Fruit fly (Drosophila melanogaster) whole organism, prepupa: ENCODE results near the gene ETHR.

Source experiments
- CG15336 ChIP-seq: fragments of 200-800 bp; sonication (Bioruptor generic); IDR thresholded peaks from 2 replicates; pipeline ENCODE4 v1.3.6; 2022; ENCODE audit warnings: missing biosample characterization, missing genetic modification characterization
- CG34406 ChIP-seq: fragments of 200-800 bp; sonication (Bioruptor generic); optimal IDR thresholded peaks from 3 replicates; lab custom pipeline; 2016; ENCODE audit warnings: missing biosample characterization, missing genetic modification characterization
- CG6276 ChIP-seq: fragments of 200-800 bp; sonication (Bioruptor generic); optimal IDR thresholded peaks from 2 replicates; lab custom pipeline; 2017; ENCODE audit warnings: missing biosample characterization, mild to moderate bottlenecking, missing genetic modification characterization
- CG6808 ChIP-seq: fragments of 200-800 bp; sonication (Bioruptor generic); optimal IDR thresholded peaks from 3 replicates; lab custom pipeline; 2017; ENCODE audit warnings: missing biosample characterization, missing genetic modification characterization, mild to moderate bottlenecking, moderate library complexity, missing genetic modification reagents
- CG9139 ChIP-seq: fragments of 200-800 bp; sonication (Bioruptor generic); optimal IDR thresholded peaks from 3 replicates; lab custom pipeline; 2017; ENCODE audit warnings: missing biosample characterization, mild to moderate bottlenecking, missing genetic modification characterization
- Eip75B ChIP-seq: fragments of 200-800 bp; sonication (Bioruptor generic); optimal IDR thresholded peaks from 3 replicates; lab custom pipeline; 2016; ENCODE audit warnings: missing biosample characterization, missing genetic modification characterization
- Ets96B ChIP-seq: fragments of 200-800 bp; optimal IDR thresholded peaks from 2 replicates; lab custom pipeline; 2019; ENCODE audit warnings: missing biosample characterization, mild to moderate bottlenecking, missing genetic modification characterization, moderate library complexity
- Lpt ChIP-seq: fragments of 200-800 bp; sonication (Bioruptor generic); optimal IDR thresholded peaks from 3 replicates; lab custom pipeline; 2016; ENCODE audit warnings: missing biosample characterization, missing genetic modification characterization
- achi ChIP-seq: fragments of 200-800 bp; sonication (Bioruptor generic); optimal IDR thresholded peaks from 3 replicates; lab custom pipeline; 2016; ENCODE audit warnings: missing biosample characterization, missing genetic modification characterization
- acj6 ChIP-seq: fragments of 200-800 bp; sonication (Bioruptor generic); optimal IDR thresholded peaks from 3 replicates; lab custom pipeline; 2016; ENCODE audit warnings: missing biosample characterization, missing genetic modification characterization
- svp ChIP-seq: fragments of 200-800 bp; sonication (Bioruptor generic); peaks from one replicate; lab custom pipeline; 2016; ENCODE audit warnings: missing biosample characterization, missing genetic modification characterization

- TF ChIP-seq Lpt (GFP tag; lab: Kevin White, UChicago), result no peak
- TF ChIP-seq CG6808 (GFP tag; lab: Kevin White, UChicago), result no peak
- no peak for TF ChIP-seq CG15336 (GFP tag; lab: Robert Waterston, UW)
- TF ChIP-seq CG9139 (GFP tag; lab: Kevin White, UChicago), result no peak
- TF ChIP-seq Ets96B (tag; lab: Kevin White, UChicago), result no peak
- no peak for TF ChIP-seq Eip75B
- TF ChIP-seq CG34406 (GFP tag; lab: Kevin White, UChicago), result no peak
- TF ChIP-seq CG6276 (GFP tag; lab: Kevin White, UChicago), result no peak
- TF ChIP-seq acj6 (GFP tag; lab: Kevin White, UChicago), result no peak
- TF ChIP-seq achi (GFP tag; lab: Kevin White, UChicago), result no peak
- TF ChIP-seq svp (GFP tag; lab: Kevin White, UChicago), result peak; percentile 74
Measured at dm6 chr3R:21203135-21203534, 43.7 kb upstream of the ETHR start.
